Fruit fly (Drosophila melanogaster) S2 (cell line): ENCODE data around the gene CG15456.

Experiments
- CG8478 ChIP-seq: fragments of >200 bp; optimal IDR thresholded peaks from 2 replicates; lab custom pipeline; 2018
- CTCF ChIP-seq, 2 experiments: fragments of >200 bp; optimal IDR thresholded peaks; 2 replicates each; lab custom pipeline; 2018

DNA sequence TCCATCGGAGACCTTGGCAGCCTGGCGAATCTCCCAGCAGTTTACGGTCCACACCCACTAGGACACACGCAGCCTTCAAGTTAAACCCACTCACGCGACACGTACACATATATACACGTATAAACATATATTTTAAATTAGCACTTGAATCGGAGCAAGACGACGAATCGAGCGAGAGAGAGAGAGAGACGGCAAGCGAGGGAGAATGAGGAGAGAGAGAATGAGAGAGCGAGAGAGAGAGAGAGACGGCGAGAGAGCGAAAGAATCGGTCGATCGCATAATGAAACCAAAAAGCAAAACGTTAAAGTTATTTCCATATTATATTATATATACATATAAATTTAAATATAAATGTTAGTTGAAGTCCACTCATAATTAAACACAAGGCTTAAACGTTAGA, 15.2 kb downstream of the CG15456 start:
- no peak for TF ChIP-seq CG8478 (lab: Kevin White, UChicago)
- TF ChIP-seq CTCF (optimal IDR thresholded peaks at IDR 0.05; lab: Kevin White, UChicago): no peak
